Worm (Caenorhabditis elegans) whole organism, L4/young adult: Measurements from ENCODE around the gene C02F4.4.

Experiments
- W03F9.2 ChIP-seq: fragments of 150-350 bp; optimal IDR thresholded peaks from 2 replicates; lab custom pipeline; 2014; ENCODE audit warnings: missing biosample characterization, missing genetic modification characterization
- dao-5 ChIP-seq: sonication (generic microtip); optimal IDR thresholded peaks from 2 replicates; lab custom pipeline; 2016; ENCODE audit warnings: missing genotype, missing genetic modification characterization, moderate library complexity, missing compliant biosample characterization
- him-1 ChIP-seq: sonication (generic microtip); optimal IDR thresholded peaks from 2 replicates; lab custom pipeline; 2016; ENCODE audit warnings: missing genotype, missing genetic modification reagents, missing genetic modification characterization, missing compliant biosample characterization

Gene C02F4.4

DNA sequence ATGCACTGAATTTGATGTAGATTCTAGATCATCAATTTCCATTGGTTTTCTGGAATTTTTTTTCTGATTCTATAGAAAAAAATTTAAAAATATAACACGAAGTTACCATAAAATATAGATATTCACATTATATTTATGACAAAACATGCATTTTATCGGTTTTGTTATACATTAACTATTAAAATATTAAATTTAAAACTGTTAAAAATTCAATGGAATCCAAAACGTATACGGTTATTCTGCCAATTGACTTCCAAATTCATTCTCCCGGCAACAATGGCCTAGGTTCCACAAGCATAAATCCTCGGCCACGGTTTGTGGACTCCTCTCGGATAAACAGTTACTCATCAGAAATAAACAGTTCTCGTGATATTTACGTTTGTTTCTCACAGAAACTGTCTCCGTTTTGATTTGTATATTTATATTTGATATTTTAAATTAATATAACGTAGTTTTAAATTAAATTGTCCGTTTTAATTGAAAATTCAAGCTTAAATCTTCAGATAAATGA is 31.4 kb downstream of the C02F4.4 start, which contains the start of the genes F01D4.5 and ced-5:
TSS of gene F01D4.5 (minus strand) at position 51 of the 511 bp plus-strand sequence.
TSS of gene ced-5 (plus strand) at position 504 of the 511 bp plus-strand sequence.
- TF ChIP-seq dao-5 (no peak), him-1 (tag; lab: Kevin White, UChicago) (peak; percentile 47), W03F9.2 (peak; percentile 95)

DNA sequence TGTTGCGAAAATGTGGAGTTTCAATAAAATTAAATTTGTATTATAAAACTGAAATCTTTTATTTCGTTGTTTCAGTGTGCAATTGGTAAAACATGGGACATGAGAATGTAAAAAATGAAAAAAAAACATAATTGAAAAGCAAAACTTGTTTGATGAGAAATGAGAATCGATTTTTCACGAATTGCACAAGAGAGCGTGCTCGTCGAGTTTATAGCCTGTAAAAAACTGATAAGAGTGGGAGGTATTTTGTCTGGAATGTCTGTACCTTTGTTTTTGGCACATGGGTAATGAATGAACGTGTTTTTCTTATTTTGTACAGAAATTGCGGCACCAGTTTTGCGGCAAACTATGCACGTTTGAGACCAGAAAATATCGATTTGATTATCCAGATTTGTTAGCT is 32.4 kb downstream of the C02F4.4 start:
- TF ChIP-seq W03F9.2 (no peak), dao-5 (no peak), him-1 (tag; lab: Kevin White, UChicago) (no peak)

DNA sequence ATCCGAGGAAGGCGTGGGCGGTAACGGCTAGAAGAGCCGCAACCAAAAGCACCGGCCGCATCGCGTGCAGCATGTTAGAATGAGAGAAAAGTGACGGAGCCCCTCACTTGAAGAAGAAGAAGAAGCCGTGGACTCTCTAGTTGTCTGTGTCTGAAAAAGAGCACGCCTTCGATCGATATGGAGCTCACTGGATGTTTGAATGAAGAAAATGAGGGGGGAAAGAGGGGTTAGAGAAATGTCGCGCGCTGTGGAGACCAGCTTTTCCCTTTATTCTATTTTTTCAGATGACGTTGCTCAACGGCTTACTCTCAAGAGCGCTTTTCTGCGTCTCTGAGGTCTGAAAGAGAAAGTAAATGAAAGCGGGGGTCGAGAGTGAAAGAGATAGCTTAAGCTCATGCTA is 33.3 kb downstream of the C02F4.4 start, which contains the start of gene egl-21:
TSS of gene egl-21 (minus strand) at position 150 of the 400 bp plus-strand sequence.
- TF ChIP-seq dao-5: no peak
- no peak for TF ChIP-seq W03F9.2
- peak; percentile 68 for TF ChIP-seq him-1 (tag; lab: Kevin White, UChicago)

DNA sequence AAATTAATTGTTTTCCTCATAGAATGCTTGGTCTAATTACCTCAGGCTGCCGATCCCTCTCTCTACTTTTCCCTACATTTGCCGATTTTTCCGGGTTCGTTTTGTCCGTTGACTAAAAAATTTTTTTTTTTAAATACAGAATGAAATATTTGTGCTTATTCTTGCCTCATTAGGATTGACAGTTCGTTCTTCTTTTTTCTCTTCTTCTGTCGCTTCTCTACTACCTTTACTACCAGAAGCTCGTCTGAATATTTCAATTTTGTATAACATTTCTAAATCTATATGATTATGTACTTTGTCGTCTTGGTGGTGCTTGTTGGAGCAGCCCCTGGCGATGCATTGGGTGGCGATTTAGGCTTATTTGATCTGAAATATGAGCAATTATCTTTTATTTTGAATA is 39.8 kb downstream of the C02F4.4 start:
- TF ChIP-seq him-1 (tag; lab: Kevin White, UChicago) (no peak), dao-5 (no peak), W03F9.2 (no peak)

DNA sequence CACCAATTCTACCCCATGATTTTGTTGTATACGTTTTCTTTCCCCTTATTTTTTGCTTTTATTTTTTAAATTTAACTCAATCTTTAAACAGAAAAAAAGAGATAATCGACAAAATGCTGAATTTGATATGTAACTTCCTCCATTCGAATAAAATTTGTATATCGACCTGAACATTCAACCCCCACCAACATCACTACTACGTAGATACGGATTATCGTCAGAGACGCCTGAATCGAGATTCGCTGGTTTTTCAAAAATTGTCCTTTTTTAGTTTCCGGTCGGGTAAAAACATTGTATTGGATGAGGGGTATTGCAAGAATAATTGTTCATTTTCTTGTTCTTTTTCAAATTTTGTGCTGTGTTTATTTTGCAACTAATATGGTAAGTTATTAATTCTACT is 42.5 kb downstream of the C02F4.4 start, which contains the start of gene bgnt-1.1:
TSS of gene bgnt-1.1 (plus strand) at position 301 of the 400 bp plus-strand sequence.
- no peak for TF ChIP-seq him-1 (tag; lab: Kevin White, UChicago)
- no peak for TF ChIP-seq dao-5
- TF ChIP-seq W03F9.2: no peak

DNA sequence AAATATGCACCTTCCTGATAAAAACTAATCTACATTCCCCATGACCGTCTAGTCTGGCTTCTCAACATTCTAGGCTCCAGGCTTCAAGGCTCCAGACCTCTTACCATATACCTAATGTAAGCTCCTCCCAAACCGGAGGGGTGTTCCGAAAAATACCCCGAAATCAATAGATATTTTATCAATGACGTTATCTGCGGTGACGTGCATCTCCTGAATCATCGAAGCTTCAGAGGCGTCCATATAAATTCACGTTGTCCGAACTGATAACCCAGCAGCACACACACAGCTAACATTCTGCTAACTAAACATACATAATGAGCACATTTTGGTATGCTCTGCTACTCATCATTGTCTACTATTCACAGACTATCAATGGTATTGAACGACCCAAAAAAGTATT is 45.5 kb downstream of the C02F4.4 start, which contains the start of gene ugt-44:
TSS of gene ugt-44 (plus strand) at position 248 of the 400 bp plus-strand sequence.
- TF ChIP-seq W03F9.2: no peak
- no peak for TF ChIP-seq him-1 (tag; lab: Kevin White, UChicago)
- no peak for TF ChIP-seq dao-5

DNA sequence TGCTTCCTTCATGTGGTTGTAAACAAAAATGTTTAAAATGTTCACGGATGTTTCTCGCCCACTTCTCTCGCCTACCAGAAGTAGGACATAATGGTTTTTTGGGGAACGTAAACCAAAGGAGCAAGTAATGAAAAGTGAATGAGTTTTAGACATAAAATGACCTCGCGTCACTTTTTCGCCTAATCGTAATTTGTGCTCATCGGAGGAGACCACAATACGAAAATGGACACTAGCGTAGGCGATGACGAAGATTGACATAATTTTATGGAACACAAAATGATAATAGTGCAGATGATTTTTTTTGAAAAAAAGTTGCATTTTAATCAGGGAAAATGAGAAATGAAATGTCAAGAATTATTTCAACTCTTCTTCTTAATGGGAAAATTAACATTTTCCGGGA is 46.4 kb downstream of the C02F4.4 start:
- TF ChIP-seq him-1 (tag; lab: Kevin White, UChicago): no peak
- TF ChIP-seq W03F9.2: no peak
- TF ChIP-seq dao-5: no peak

DNA sequence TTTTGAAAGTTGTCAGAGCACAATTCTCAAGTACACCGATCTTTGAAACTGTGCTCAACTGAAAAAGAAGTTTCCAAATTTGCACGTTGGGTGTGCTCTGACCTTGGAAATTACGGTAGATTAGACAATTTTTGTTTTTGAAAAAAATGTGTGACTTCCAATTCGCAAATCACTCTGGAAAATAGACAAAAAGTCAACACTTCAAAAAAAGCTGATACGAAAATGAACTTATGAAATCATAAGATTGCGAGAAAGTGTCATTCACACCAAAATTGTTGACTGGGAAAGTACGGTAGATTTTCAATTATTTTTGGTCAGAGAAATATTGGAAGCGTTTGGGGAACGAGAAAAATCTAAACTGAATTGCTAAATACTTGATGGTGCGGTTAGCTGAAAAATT is 47.7 kb downstream of the C02F4.4 start:
- TF ChIP-seq W03F9.2 (no peak), him-1 (tag; lab: Kevin White, UChicago) (no peak), dao-5 (no peak)

DNA sequence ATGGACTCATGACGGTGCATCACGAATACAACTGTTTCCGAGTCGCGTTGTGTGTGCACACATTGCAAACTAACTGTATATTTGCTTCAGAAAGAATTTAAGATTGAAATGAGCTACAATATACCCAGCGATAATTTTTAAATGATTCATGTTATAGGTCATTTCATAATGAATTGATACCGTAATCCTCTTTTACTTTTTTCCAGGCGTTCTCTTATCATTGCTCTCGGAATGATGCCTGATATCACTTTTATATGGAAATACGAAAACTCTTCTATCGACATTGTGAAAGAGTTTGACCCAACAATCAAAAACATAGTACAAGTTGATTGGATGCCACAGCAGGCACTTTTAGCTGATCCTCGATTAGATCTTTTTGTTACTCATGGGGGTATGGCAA is 48.6 kb downstream of the C02F4.4 start:
- no peak for TF ChIP-seq W03F9.2
- no peak for TF ChIP-seq dao-5
- no peak for TF ChIP-seq him-1 (tag; lab: Kevin White, UChicago)

DNA sequence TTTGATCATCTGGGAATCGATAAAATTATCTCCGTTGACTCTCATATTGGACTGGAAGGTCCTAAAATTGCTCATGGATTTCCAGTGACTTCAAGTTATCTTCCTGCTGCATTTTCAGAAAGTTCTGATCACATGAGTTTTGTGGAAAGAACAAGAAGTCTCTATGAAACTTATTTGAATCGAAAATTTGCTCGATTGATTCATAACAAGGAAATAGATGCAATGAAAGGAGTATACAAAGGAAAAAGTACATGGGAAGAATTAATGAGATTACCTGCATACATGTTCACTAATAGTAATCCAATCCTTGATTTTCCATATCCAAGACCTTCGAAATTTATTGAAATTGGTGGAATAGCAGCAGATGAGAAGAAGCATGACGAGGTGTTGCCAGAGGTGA is 49.3 kb downstream of the C02F4.4 start:
- TF ChIP-seq him-1 (tag; lab: Kevin White, UChicago): no peak
- no peak for TF ChIP-seq dao-5
- no peak for TF ChIP-seq W03F9.2

DNA sequence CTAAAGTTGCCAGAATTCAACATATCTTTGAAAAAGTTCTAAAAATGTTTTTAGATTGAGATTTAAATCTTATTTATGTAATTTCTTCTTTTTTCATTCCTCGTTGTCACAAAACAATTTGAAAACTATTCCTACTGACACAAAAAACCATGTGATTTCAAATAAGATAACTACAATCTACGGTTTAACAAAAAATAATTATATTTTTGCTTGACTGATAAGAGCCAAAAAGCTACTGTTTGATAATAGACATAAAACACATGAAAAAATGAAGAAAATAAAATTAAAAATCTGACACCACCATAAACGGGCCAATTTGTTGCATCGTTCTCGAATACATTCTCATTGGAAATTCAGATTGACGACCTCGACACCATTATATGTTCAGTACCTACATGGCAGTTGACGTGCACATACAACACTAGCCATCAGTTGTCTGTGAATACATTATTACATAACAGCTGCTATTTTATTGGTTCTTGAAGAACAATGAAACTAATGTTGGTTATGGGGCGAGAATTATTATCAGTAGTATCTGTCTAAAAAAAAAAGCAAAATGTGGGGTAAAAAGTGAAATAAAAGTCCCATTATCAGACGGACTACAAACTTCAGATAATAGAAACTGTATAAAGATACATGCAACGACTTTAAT is 50.9 kb downstream of the C02F4.4 start, which contains the start of gene ugt-43:
TSS of gene ugt-43 (plus strand) at position 602 of the 652 bp plus-strand sequence.
- TF ChIP-seq him-1 (tag; lab: Kevin White, UChicago) (no peak), W03F9.2 (no peak), dao-5 (no peak)
